Worm (Caenorhabditis elegans) whole organism, midembryonic: ENCODE results near the gene spe-42.

ENCODE experiments used
- T22C8.4 ChIP-seq: fragments of 200-800 bp; sonication (Bioruptor generic); IDR thresholded peaks from 2 replicates; pipeline ENCODE4 v1.3.6; 2022; ENCODE audit warnings: missing genetic modification characterization, missing compliant biosample characterization
- cog-1 ChIP-seq: sonication (generic microtip); optimal IDR thresholded peaks from 2 replicates; lab custom pipeline; 2016; ENCODE audit warnings: missing genetic modification characterization, missing compliant biosample characterization
- flt-1 ChIP-seq: fragments of 200-800 bp; sonication (Bioruptor generic); IDR thresholded peaks from 2 replicates; pipeline ENCODE4 v1.3.6; 2022; ENCODE audit warnings: missing genetic modification characterization, missing compliant biosample characterization
- klf-2 ChIP-seq: fragments of 200-800 bp; sonication (Bioruptor generic); conservative IDR thresholded peaks from 2 replicates; pipeline ENCODE4 v1.3.6; 2022; ENCODE audit warnings: missing genetic modification reagents, missing genetic modification characterization, missing compliant biosample characterization
- med-1 ChIP-seq: sonication (generic microtip); optimal IDR thresholded peaks from 2 replicates; lab custom pipeline; 2017; ENCODE audit warnings: missing genetic modification characterization, mild to moderate bottlenecking, missing compliant biosample characterization, antibody characterized with exemption, missing genetic modification reagents; ENCODE audit not compliant: insufficient read depth
- ref-1 ChIP-seq: fragments of 200-800 bp; sonication (Bioruptor generic); conservative IDR thresholded peaks from 2 replicates; pipeline ENCODE4 v1.3.6; 2022; ENCODE audit warnings: missing genetic modification reagents, missing genetic modification characterization, missing compliant biosample characterization
- tab-1 ChIP-seq: fragments of 200-800 bp; sonication (Bioruptor generic); IDR thresholded peaks from 2 replicates; pipeline ENCODE4 v1.3.6; 2022; ENCODE audit warnings: missing genetic modification characterization, missing compliant biosample characterization
- ztf-23 ChIP-seq: fragments of 200-800 bp; sonication (Bioruptor generic); IDR thresholded peaks from 2 replicates; pipeline ENCODE4 v1.3.6; 2022; ENCODE audit warnings: missing genetic modification reagents, missing genetic modification characterization, missing compliant biosample characterization
- ztf-29 ChIP-seq: fragments of 200-800 bp; sonication (Bioruptor generic); IDR thresholded peaks from 2 replicates; pipeline ENCODE4 v1.3.6; 2022; ENCODE audit warnings: missing genetic modification reagents, missing genetic modification characterization, missing compliant biosample characterization

spe-42 gene

ce11 chrV:11737333-11737732 lies 537 bp upstream of the spe-42 start:
- TF ChIP-seq ztf-23 (GFP tag; lab: Robert Waterston, UW) (no peak), tab-1 (GFP tag; lab: Robert Waterston, UW) (no peak), med-1 (no peak), flt-1 (GFP tag; lab: Robert Waterston, UW) (no peak), ztf-29 (GFP tag; lab: Robert Waterston, UW) (no peak), T22C8.4 (GFP tag; lab: Robert Waterston, UW) (no peak), klf-2 (GFP tag; lab: Robert Waterston, UW) (no peak), cog-1 (no peak), ref-1 (GFP tag; lab: Robert Waterston, UW) (no peak)

- TF ChIP-seq flt-1 (GFP tag; lab: Robert Waterston, UW) (no peak), med-1 (no peak), cog-1 (no peak), ztf-29 (GFP tag; lab: Robert Waterston, UW) (no peak), klf-2 (GFP tag; lab: Robert Waterston, UW) (no peak), ref-1 (GFP tag; lab: Robert Waterston, UW) (no peak), T22C8.4 (GFP tag; lab: Robert Waterston, UW) (no peak), tab-1 (GFP tag; lab: Robert Waterston, UW) (no peak), ztf-23 (GFP tag; lab: Robert Waterston, UW) (no peak)
Measured at ce11 chrV:11733460-11733859, 3.3 kb downstream of the spe-42 start, which contains the start of gene npp-22. TSS of gene npp-22 (minus strand) at chrV:11733472.

- no peak for TF ChIP-seq med-1
- TF ChIP-seq ztf-23 (GFP tag; lab: Robert Waterston, UW): no peak
- TF ChIP-seq cog-1: no peak
- no peak for TF ChIP-seq T22C8.4 (GFP tag; lab: Robert Waterston, UW)
Measured at ce11 chrV:11732049-11732448, 4.7 kb downstream of the spe-42 start.

ce11 chrV:11730060-11730459 lies 6.7 kb downstream of the spe-42 start, which contains the start of gene rhr-2:
TSS of gene rhr-2 (minus strand) at chrV:11730160.
- no peak for TF ChIP-seq tab-1 (GFP tag; lab: Robert Waterston, UW)
- no peak for TF ChIP-seq T22C8.4 (GFP tag; lab: Robert Waterston, UW)
- TF ChIP-seq ztf-23 (GFP tag; lab: Robert Waterston, UW): no peak
- TF ChIP-seq ref-1 (GFP tag; lab: Robert Waterston, UW): no peak
- no peak for TF ChIP-seq klf-2 (GFP tag; lab: Robert Waterston, UW)
- no peak for TF ChIP-seq med-1
- no peak for TF ChIP-seq flt-1 (GFP tag; lab: Robert Waterston, UW)
- no peak for TF ChIP-seq cog-1
- TF ChIP-seq ztf-29 (GFP tag; lab: Robert Waterston, UW): no peak

- TF ChIP-seq T22C8.4 (GFP tag; lab: Robert Waterston, UW) (no peak), cog-1 (no peak), flt-1 (GFP tag; lab: Robert Waterston, UW) (no peak), tab-1 (GFP tag; lab: Robert Waterston, UW) (no peak), klf-2 (GFP tag; lab: Robert Waterston, UW) (no peak), ref-1 (GFP tag; lab: Robert Waterston, UW) (no peak), med-1 (no peak)
Measured at ce11 chrV:11725971-11726370, 10.8 kb downstream of the spe-42 start, which contains the start of gene daf-11. TSS of gene daf-11 (minus strand) at chrV:11726071.

- TF ChIP-seq cog-1 (no peak), klf-2 (GFP tag; lab: Robert Waterston, UW) (no peak), flt-1 (GFP tag; lab: Robert Waterston, UW) (no peak), med-1 (no peak), ztf-23 (GFP tag; lab: Robert Waterston, UW) (no peak), T22C8.4 (GFP tag; lab: Robert Waterston, UW) (no peak)
Measured at ce11 chrV:11722858-11723257, 13.9 kb downstream of the spe-42 start.

ce11 chrV:11716930-11717329 lies 19.9 kb downstream of the spe-42 start:
- TF ChIP-seq tab-1 (GFP tag; lab: Robert Waterston, UW) (no peak), med-1 (no peak), ref-1 (GFP tag; lab: Robert Waterston, UW) (no peak), klf-2 (GFP tag; lab: Robert Waterston, UW) (no peak), T22C8.4 (GFP tag; lab: Robert Waterston, UW) (no peak), ztf-29 (GFP tag; lab: Robert Waterston, UW) (no peak), flt-1 (GFP tag; lab: Robert Waterston, UW) (no peak), cog-1 (no peak), ztf-23 (GFP tag; lab: Robert Waterston, UW) (no peak)

- no peak for TF ChIP-seq cog-1
- no peak for TF ChIP-seq flt-1 (GFP tag; lab: Robert Waterston, UW)
- no peak for TF ChIP-seq ztf-29 (GFP tag; lab: Robert Waterston, UW)
- TF ChIP-seq ref-1 (GFP tag; lab: Robert Waterston, UW): no peak
- no peak for TF ChIP-seq klf-2 (GFP tag; lab: Robert Waterston, UW)
- no peak for TF ChIP-seq T22C8.4 (GFP tag; lab: Robert Waterston, UW)
- TF ChIP-seq ztf-23 (GFP tag; lab: Robert Waterston, UW): no peak
- TF ChIP-seq med-1: no peak
- no peak for TF ChIP-seq tab-1 (GFP tag; lab: Robert Waterston, UW)
Measured at ce11 chrV:11715797-11716196, 21.0 kb downstream of the spe-42 start, which contains the start of gene tre-3. TSS of gene tre-3 (minus strand) at chrV:11715903.

- TF ChIP-seq ztf-23 (GFP tag; lab: Robert Waterston, UW) (no peak), ref-1 (GFP tag; lab: Robert Waterston, UW) (no peak), T22C8.4 (GFP tag; lab: Robert Waterston, UW) (no peak), med-1 (no peak), ztf-29 (GFP tag; lab: Robert Waterston, UW) (no peak), cog-1 (no peak), tab-1 (GFP tag; lab: Robert Waterston, UW) (no peak), flt-1 (GFP tag; lab: Robert Waterston, UW) (no peak), klf-2 (GFP tag; lab: Robert Waterston, UW) (no peak)
Measured at ce11 chrV:11711751-11712150, 25.0 kb downstream of the spe-42 start.

- TF ChIP-seq ztf-29 (GFP tag; lab: Robert Waterston, UW) (no peak), ztf-23 (GFP tag; lab: Robert Waterston, UW) (no peak), flt-1 (GFP tag; lab: Robert Waterston, UW) (no peak), tab-1 (GFP tag; lab: Robert Waterston, UW) (no peak), cog-1 (no peak), ref-1 (GFP tag; lab: Robert Waterston, UW) (no peak), med-1 (no peak), T22C8.4 (GFP tag; lab: Robert Waterston, UW) (no peak), klf-2 (GFP tag; lab: Robert Waterston, UW) (no peak)
Measured at ce11 chrV:11706353-11706752, 30.4 kb downstream of the spe-42 start.
